Fruit fly (Drosophila melanogaster): Measurements from ENCODE around the gene CG43737.

DNA sequence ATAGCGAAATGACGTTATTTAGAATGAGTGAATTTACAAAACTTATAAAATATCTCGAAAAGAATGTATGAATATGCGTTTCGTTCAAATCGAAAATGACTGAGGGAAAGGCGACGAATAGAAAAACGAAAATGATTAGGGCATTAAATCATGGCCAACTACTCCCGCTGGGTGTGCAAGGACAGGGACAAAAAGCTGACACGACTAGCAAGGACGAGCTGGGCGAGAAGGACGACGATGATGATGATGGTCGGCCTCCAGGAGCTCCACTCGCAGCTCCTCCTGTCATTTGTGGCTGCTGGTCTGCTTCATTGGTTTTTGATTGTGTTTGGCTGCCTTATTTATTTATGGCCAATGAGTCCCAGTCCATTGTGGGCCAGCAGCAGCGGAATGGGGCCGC lies 48.2 kb downstream of the CG43737 start, which contains the start of gene CG43076:
- no peak for TF ChIP-seq CG8478 (optimal IDR thresholded peaks at IDR 0.05)
- no peak for TF ChIP-seq CTCF (optimal IDR thresholded peaks at IDR 0.05)

Data from S2 (cell line).